Worm (Caenorhabditis elegans) whole organism, L1 larva: Measurements from ENCODE around the gene AH9.6.

Experiments
- aly-2 ChIP-seq: fragments of 150-350 bp; optimal IDR thresholded peaks from 2 replicates; lab custom pipeline; 2014; ENCODE audit warnings: missing biosample characterization, missing genetic modification characterization
- ceh-82 ChIP-seq, 3 experiments: fragments of 150-350 bp in 1 of 3; sonication (generic microtip) in 2 of 3; optimal IDR thresholded peaks; 2 replicates each; lab custom pipeline; 2014 to 2017; ENCODE audit warnings: missing biosample characterization in 3 of 3, missing genetic modification characterization in 3 of 3
- nhr-237 ChIP-seq: fragments of 150-350 bp; optimal IDR thresholded peaks from 2 replicates; lab custom pipeline; 2014; ENCODE audit warnings: missing biosample characterization, missing genetic modification characterization
- skn-1 ChIP-seq: fragments of 150-350 bp; optimal IDR thresholded peaks from 2 replicates; lab custom pipeline; 2014; ENCODE audit warnings: missing biosample characterization, missing genetic modification characterization
- unc-62 ChIP-seq: fragments of 150-350 bp; optimal IDR thresholded peaks from 2 replicates; lab custom pipeline; 2014; ENCODE audit warnings: missing biosample characterization, missing genetic modification reagents, missing genetic modification characterization
- zag-1 ChIP-seq: fragments of 150-350 bp; optimal IDR thresholded peaks from 2 replicates; lab custom pipeline; 2014; ENCODE audit warnings: missing biosample characterization, missing genetic modification characterization

DNA sequence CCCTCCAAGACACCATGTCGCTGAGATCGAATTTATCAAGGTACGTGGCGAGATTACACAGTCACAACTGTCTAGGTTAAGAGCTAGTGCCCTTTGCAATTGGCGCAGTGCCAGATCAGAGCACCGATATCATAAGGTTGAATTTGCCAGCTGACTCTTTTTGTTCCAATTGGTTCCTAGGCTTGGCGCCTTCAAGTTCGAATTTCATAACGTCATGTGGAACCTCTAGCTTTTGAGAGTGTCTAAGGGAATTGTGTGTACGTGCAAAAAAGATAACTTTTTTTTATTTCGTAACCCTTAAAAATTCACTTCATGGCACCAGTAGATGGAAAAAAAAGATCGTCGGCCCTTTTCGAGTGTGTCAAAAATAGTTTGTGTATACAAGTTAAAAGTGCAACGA lies 51.7 kb downstream of the AH9.6 start:
- TF ChIP-seq unc-62 (GFP tag; lab: Kevin White, UChicago), result no peak
- no peak for TF ChIP-seq aly-2 (tag; lab: Kevin White, UChicago)
- TF ChIP-seq nhr-237, result no peak
- no peak for TF ChIP-seq ceh-82 (tag; optimal IDR thresholded peaks at IDR 0.05; lab: Kevin White, UChicago)
- TF ChIP-seq zag-1 (tag; lab: Kevin White, UChicago), result no peak
- TF ChIP-seq skn-1 (tag; lab: Kevin White, UChicago), result no peak
